Worm (Caenorhabditis elegans) whole organism, young adult: ENCODE measurements around the gene alkb-7.

ENCODE experiments used
- B0019.2 ChIP-seq: fragments of 200-800 bp; sonication (Bioruptor generic); conservative IDR thresholded peaks from 2 replicates; pipeline ENCODE4 v1.3.6; 2022; ENCODE audit warnings: missing genetic modification reagents, missing genetic modification characterization, missing compliant biosample characterization
- F37B4.10 ChIP-seq: fragments of 200-800 bp; sonication (Bioruptor generic); IDR thresholded peaks from 2 replicates; pipeline ENCODE4 v1.3.6; 2022; ENCODE audit warnings: missing genetic modification characterization, missing compliant biosample characterization
- T26A5.8 ChIP-seq: sonication (generic microtip); optimal IDR thresholded peaks from 2 replicates; lab custom pipeline; 2016; ENCODE audit warnings: missing genetic modification characterization, missing compliant biosample characterization
- Y53G8AR.9 ChIP-seq: fragments of 200-800 bp; sonication (Bioruptor generic); conservative IDR thresholded peaks from 2 replicates; pipeline ENCODE4 v1.3.6; 2022; ENCODE audit warnings: missing genetic modification reagents, missing genetic modification characterization, missing compliant biosample characterization
- ama-1 ChIP-seq, 3 experiments: fragments of 150-350 bp in 1 of 3; sonication (generic microtip) in 2 of 3; optimal IDR thresholded peaks; 2 replicates each; lab custom pipeline; 2014 to 2018; ENCODE audit warnings: missing biosample characterization in 2 of 3, missing genetic modification characterization in 2 of 3, missing genetic modification reagents in 2 of 3
- attf-3 ChIP-seq: fragments of 200-800 bp; sonication (Bioruptor generic); conservative IDR thresholded peaks from 2 replicates; pipeline ENCODE4 v1.3.6; 2022; ENCODE audit warnings: missing genetic modification reagents, missing genetic modification characterization, missing compliant biosample characterization
- ets-4 ChIP-seq: fragments of 200-800 bp; sonication (Bioruptor generic); optimal IDR thresholded peaks from 2 replicates; lab custom pipeline; 2018; ENCODE audit warnings: mild to moderate bottlenecking, missing genetic modification characterization, missing compliant biosample characterization
- hlh-26 ChIP-seq: fragments of 200-800 bp; sonication (Bioruptor generic); conservative IDR thresholded peaks from 2 replicates; pipeline ENCODE4 v1.3.6; 2022; ENCODE audit warnings: missing genetic modification reagents, missing genetic modification characterization, missing compliant biosample characterization
- hmg-20 ChIP-seq: fragments of 200-800 bp; sonication (Bioruptor generic); IDR thresholded peaks from 2 replicates; pipeline ENCODE4 v1.3.6; 2022; ENCODE audit warnings: missing genetic modification reagents, missing genetic modification characterization, missing compliant biosample characterization
- sptf-2 ChIP-seq: fragments of 200-800 bp; sonication (Bioruptor generic); optimal IDR thresholded peaks from 2 replicates; lab custom pipeline; 2018; ENCODE audit warnings: mild to moderate bottlenecking, missing genetic modification characterization, missing compliant biosample characterization
- unc-62 ChIP-seq: fragments of 150-350 bp; optimal IDR thresholded peaks from 2 replicates; lab custom pipeline; 2014; ENCODE audit warnings: missing biosample characterization, missing genetic modification reagents, missing genetic modification characterization

DNA sequence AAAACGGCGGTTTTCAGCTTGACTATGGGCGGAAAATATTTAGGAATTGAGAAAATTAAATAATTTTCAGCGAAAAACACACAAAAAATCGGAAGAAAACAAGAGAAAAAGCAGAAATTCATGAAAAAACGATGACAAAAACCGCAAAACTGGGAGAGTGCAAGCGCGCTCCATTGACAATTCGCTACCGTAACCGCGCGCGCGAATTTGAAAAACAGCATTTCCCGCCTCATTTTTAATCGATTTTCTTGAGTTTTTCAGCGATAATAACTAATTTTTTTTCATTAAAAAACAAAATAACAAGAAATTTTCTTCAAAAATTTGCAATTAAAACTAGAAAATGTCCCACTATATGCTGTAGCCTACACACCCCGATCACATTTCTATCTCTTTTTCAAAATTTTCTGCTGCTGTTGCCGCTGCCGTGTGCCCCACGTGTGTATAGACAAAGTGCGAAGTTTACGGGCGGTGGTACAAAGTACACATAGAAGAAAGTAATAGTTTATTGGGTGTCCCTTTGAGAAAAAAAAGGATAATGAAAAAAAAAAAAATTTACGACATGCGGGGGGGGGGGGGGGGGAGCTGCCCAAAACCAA lies 12.1 kb upstream of the alkb-7 start:
- TF ChIP-seq attf-3 (GFP tag; lab: Robert Waterston, UW) = 0 out of 2 replicates have a peak, but pooled peaks have one; percentile 57
- no peak for TF ChIP-seq hmg-20 (GFP tag; lab: Robert Waterston, UW)
- no peak for TF ChIP-seq ama-1 (optimal IDR thresholded peaks at IDR 0.05; lab: Kevin White, UChicago)
- TF ChIP-seq ama-1 (GFP tag; optimal IDR thresholded peaks at IDR 0.05; lab: Kevin White, UChicago) = no peak
- TF ChIP-seq Y53G8AR.9 (GFP tag; lab: Robert Waterston, UW) = no peak
- no peak for TF ChIP-seq F37B4.10
- peak; percentile 52 for TF ChIP-seq B0019.2
- TF ChIP-seq sptf-2 = no peak
- no peak for TF ChIP-seq T26A5.8 (tag; lab: Kevin White, UChicago)
- no peak for TF ChIP-seq ets-4 (GFP tag; lab: Kevin White, UChicago)
- no peak for TF ChIP-seq unc-62 (GFP tag; lab: Kevin White, UChicago)
- no peak for TF ChIP-seq hlh-26 (GFP tag; lab: Robert Waterston, UW)
